Fruit fly (Drosophila melanogaster) whole organism, embryonic: Measurements from ENCODE around the gene par-6.
A peak's percentile ranks its signal among the peaks of the same experiment; 100 is the strongest.

Source experiments
- Aef1 ChIP-seq: fragments of 200-800 bp; sonication (Bioruptor generic); IDR thresholded peaks from 3 replicates; pipeline ENCODE4 v1.3.6; 2022; ENCODE audit warnings: missing biosample characterization, missing genetic modification characterization
- CG10431 ChIP-seq: fragments of 200-800 bp; sonication (Bioruptor generic); optimal IDR thresholded peaks from 3 replicates; lab custom pipeline; 2018; ENCODE audit warnings: missing biosample characterization, mild to moderate bottlenecking, missing genetic modification characterization
- CG10462 ChIP-seq: fragments of 200-800 bp; sonication (Bioruptor generic); optimal IDR thresholded peaks from 2 replicates; lab custom pipeline; 2016; ENCODE audit warnings: missing biosample characterization, missing genetic modification characterization
- CG11093 ChIP-seq: fragments of 200-800 bp; sonication (Bioruptor generic); IDR thresholded peaks from 3 replicates; pipeline ENCODE4 v1.3.6; 2022; ENCODE audit warnings: missing biosample characterization, missing genetic modification characterization
- CG11247 ChIP-seq: fragments of 200-800 bp; sonication (Bioruptor generic); IDR thresholded peaks from 2 replicates; pipeline ENCODE4 v1.3.6; 2022; ENCODE audit warnings: missing biosample characterization, missing genetic modification characterization
- CG11504 ChIP-seq: fragments of 200-800 bp; sonication (Bioruptor generic); optimal IDR thresholded peaks from 3 replicates; lab custom pipeline; 2019; ENCODE audit warnings: missing biosample characterization, mild to moderate bottlenecking, missing genetic modification characterization, moderate library complexity
- CG12659 ChIP-seq: fragments of 200-800 bp; sonication (Bioruptor generic); optimal IDR thresholded peaks from 3 replicates; lab custom pipeline; 2017; ENCODE audit warnings: mild to moderate bottlenecking, missing biosample characterization, missing genetic modification reagents, missing genetic modification characterization
- CG14667 ChIP-seq: fragments of 200-800 bp; sonication (Bioruptor generic); IDR thresholded peaks from 2 replicates; pipeline ENCODE4 v1.3.6; 2022; ENCODE audit warnings: missing biosample characterization, missing genetic modification characterization
- CG17802 ChIP-seq: fragments of 200-800 bp; sonication (Bioruptor generic); optimal IDR thresholded peaks from 2 replicates; lab custom pipeline; 2018; ENCODE audit warnings: missing biosample characterization, mild to moderate bottlenecking, missing genetic modification characterization, moderate library complexity
- CG2712 ChIP-seq: fragments of 200-800 bp; optimal IDR thresholded peaks from 3 replicates; lab custom pipeline; 2019; ENCODE audit warnings: missing biosample characterization, mild to moderate bottlenecking, missing genetic modification characterization, moderate library complexity
- CG3726 ChIP-seq: fragments of 200-800 bp; sonication (Bioruptor generic); IDR thresholded peaks from 3 replicates; pipeline ENCODE4, ENCODE4 v1.3.6; 2022; ENCODE audit warnings: missing biosample characterization, missing genetic modification characterization
- CG7839 ChIP-seq: fragments of 200-800 bp; sonication (Bioruptor generic); optimal IDR thresholded peaks from 3 replicates; lab custom pipeline; 2018; ENCODE audit warnings: missing biosample characterization, mild to moderate bottlenecking, missing genetic modification characterization, moderate library complexity
- CG7987 ChIP-seq: fragments of 200-800 bp; sonication (Bioruptor generic); optimal IDR thresholded peaks from 2 replicates; lab custom pipeline; 2018; ENCODE audit warnings: missing biosample characterization, mild to moderate bottlenecking, missing genetic modification characterization, moderate library complexity
- CG8388 ChIP-seq: fragments of 200-800 bp; sonication (Bioruptor generic); optimal IDR thresholded peaks from 2 replicates; lab custom pipeline; 2019; ENCODE audit warnings: missing biosample characterization, mild to moderate bottlenecking, missing genetic modification characterization, moderate library complexity
- CoRest ChIP-seq: fragments of 200-800 bp; sonication (Bioruptor generic); optimal IDR thresholded peaks from 3 replicates; lab custom pipeline; 2018; ENCODE audit warnings: missing biosample characterization, mild to moderate bottlenecking, missing genetic modification characterization, moderate library complexity
- Dp ChIP-seq: fragments of 200-800 bp; sonication (Bioruptor generic); optimal IDR thresholded peaks from 2 replicates; lab custom pipeline; 2018; ENCODE audit warnings: missing biosample characterization, mild to moderate bottlenecking, missing genetic modification characterization, moderate library complexity
- Drgx ChIP-seq: fragments of 200-800 bp; sonication (Bioruptor generic); IDR thresholded peaks from 2 replicates; pipeline ENCODE4 v1.3.6; 2022; ENCODE audit warnings: missing biosample characterization, missing genetic modification characterization
- Fer1 ChIP-seq: fragments of 200-800 bp; sonication (Bioruptor generic); optimal IDR thresholded peaks from 2 replicates; lab custom pipeline; 2017; ENCODE audit warnings: missing biosample characterization, mild to moderate bottlenecking, missing genetic modification characterization
- Gsc ChIP-seq: fragments of 200-800 bp; sonication (Bioruptor generic); IDR thresholded peaks from 2 replicates; pipeline ENCODE4 v1.3.6; 2022; ENCODE audit warnings: missing biosample characterization, missing genetic modification characterization
- Hand ChIP-seq: fragments of 200-800 bp; sonication (Bioruptor generic); optimal IDR thresholded peaks from 2 replicates; lab custom pipeline; 2017; ENCODE audit warnings: mild to moderate bottlenecking, missing biosample characterization, missing genetic modification reagents, missing genetic modification characterization
- Lim3 ChIP-seq: fragments of 200-800 bp; sonication (Bioruptor generic); IDR thresholded peaks from 2 replicates; pipeline ENCODE4 v1.3.6; 2022; ENCODE audit warnings: missing biosample characterization, missing genetic modification characterization
- Med ChIP-seq: fragments of 200-800 bp; sonication (Bioruptor generic); peaks from one replicate; lab custom pipeline; 2016; ENCODE audit warnings: missing biosample characterization, missing genetic modification characterization, mild to moderate bottlenecking, inconsistent platforms, moderate library complexity
- NFAT ChIP-seq: fragments of 200-800 bp; sonication (Bioruptor generic); IDR thresholded peaks from 2 replicates; pipeline ENCODE4 v1.3.6; 2022; ENCODE audit warnings: missing biosample characterization, missing genetic modification characterization
- Ravus ChIP-seq: fragments of 200-800 bp; sonication (Bioruptor generic); IDR thresholded peaks from 2 replicates; pipeline ENCODE4 v1.3.6; 2022; ENCODE audit warnings: missing biosample characterization, missing genetic modification characterization
- Sox100B ChIP-seq: fragments of 200-800 bp; sonication (Bioruptor generic); optimal IDR thresholded peaks from 3 replicates; lab custom pipeline; 2018; ENCODE audit warnings: missing biosample characterization, mild to moderate bottlenecking, missing genetic modification characterization
- Sox102F ChIP-seq: fragments of 200-800 bp; sonication (Bioruptor generic); optimal IDR thresholded peaks from 2 replicates; lab custom pipeline; 2018; ENCODE audit warnings: missing biosample characterization, mild to moderate bottlenecking, missing genetic modification characterization, moderate library complexity
- Spps ChIP-seq: fragments of 200-800 bp; sonication (Bioruptor generic); optimal IDR thresholded peaks from 2 replicates; lab custom pipeline; 2018; ENCODE audit warnings: missing biosample characterization, mild to moderate bottlenecking, missing genetic modification characterization
- btn ChIP-seq: fragments of 200-800 bp; sonication (Bioruptor generic); optimal IDR thresholded peaks from 2 replicates; lab custom pipeline; 2016; ENCODE audit warnings: missing biosample characterization, missing genetic modification characterization
- crol ChIP-seq: fragments of 200-800 bp; sonication (Bioruptor generic); IDR thresholded peaks from 2 replicates; pipeline ENCODE4 v1.3.6; 2022; ENCODE audit warnings: missing biosample characterization, missing genetic modification characterization
- crp ChIP-seq, 2 experiments: fragments of 200-800 bp; sonication (Bioruptor generic); optimal IDR thresholded peaks; 2 replicates in 1 of 2; 3 replicates in 1 of 2; lab custom pipeline; 2017; ENCODE audit warnings: missing biosample characterization in 2 of 2, missing genetic modification characterization in 2 of 2, mild to moderate bottlenecking in 1 of 2, moderate library complexity in 1 of 2
- dmrt99B ChIP-seq: fragments of 200-800 bp; sonication (Bioruptor generic); optimal IDR thresholded peaks from 2 replicates; lab custom pipeline; 2018; ENCODE audit warnings: missing biosample characterization, mild to moderate bottlenecking, missing genetic modification characterization, moderate library complexity
- fd102C ChIP-seq: fragments of 200-800 bp; sonication (Bioruptor generic); optimal IDR thresholded peaks from 2 replicates; lab custom pipeline; 2018; ENCODE audit warnings: missing biosample characterization, mild to moderate bottlenecking, missing genetic modification characterization, moderate library complexity
- gcm2 ChIP-seq: fragments of 200-800 bp; sonication (Bioruptor generic); optimal IDR thresholded peaks from 2 replicates; lab custom pipeline; 2016; ENCODE audit warnings: missing biosample characterization, missing genetic modification characterization
- gem ChIP-seq: fragments of 200-800 bp; sonication (Bioruptor generic); optimal IDR thresholded peaks from 2 replicates; lab custom pipeline; 2019; ENCODE audit warnings: missing biosample characterization, mild to moderate bottlenecking, missing genetic modification characterization, moderate library complexity
- kay ChIP-seq: fragments of 200-800 bp; sonication (Bioruptor generic); optimal IDR thresholded peaks from 2 replicates; lab custom pipeline; 2016; ENCODE audit warnings: missing biosample characterization, missing genetic modification characterization
- kni ChIP-seq: fragments of 200-800 bp; sonication (Bioruptor generic); optimal IDR thresholded peaks from 3 replicates; lab custom pipeline; 2017; ENCODE audit warnings: mild to moderate bottlenecking, missing biosample characterization, missing genetic modification reagents, missing genetic modification characterization
- lilli ChIP-seq: fragments of 200-800 bp; sonication (Bioruptor generic); optimal IDR thresholded peaks from 3 replicates; lab custom pipeline; 2016; ENCODE audit warnings: missing biosample characterization, missing genetic modification characterization
- oc ChIP-seq: fragments of 200-800 bp; sonication (Bioruptor generic); optimal IDR thresholded peaks from 2 replicates; lab custom pipeline; 2018; ENCODE audit warnings: missing biosample characterization, mild to moderate bottlenecking, missing genetic modification characterization, moderate library complexity
- pfk ChIP-seq: fragments of 200-800 bp; sonication (Bioruptor generic); optimal IDR thresholded peaks from 2 replicates; lab custom pipeline; 2018; ENCODE audit warnings: missing biosample characterization, mild to moderate bottlenecking, missing genetic modification characterization, moderate library complexity
- phol ChIP-seq: fragments of 200-800 bp; sonication (Bioruptor generic); optimal IDR thresholded peaks from 3 replicates; lab custom pipeline; 2018; ENCODE audit warnings: missing biosample characterization, mild to moderate bottlenecking, missing genetic modification characterization, moderate library complexity
- schlank ChIP-seq: fragments of 200-800 bp; sonication (Bioruptor generic); optimal IDR thresholded peaks from 2 replicates; lab custom pipeline; 2018; ENCODE audit warnings: missing biosample characterization, mild to moderate bottlenecking, missing genetic modification characterization
- sens ChIP-seq: fragments of 200-800 bp; sonication (Bioruptor generic); peaks from one replicate; lab custom pipeline; 2016; ENCODE audit warnings: missing biosample characterization, missing genetic modification characterization
- slbo ChIP-seq: fragments of 200-800 bp; sonication (Bioruptor generic); IDR thresholded peaks from 2 replicates; pipeline ENCODE4 v1.3.6; 2022; ENCODE audit warnings: missing biosample characterization, missing genetic modification characterization
- sob ChIP-seq: fragments of 200-800 bp; sonication (Bioruptor generic); IDR thresholded peaks from 2 replicates; pipeline ENCODE4 v1.3.6; 2022; ENCODE audit warnings: missing biosample characterization, missing genetic modification characterization
- sug ChIP-seq: fragments of 200-800 bp; optimal IDR thresholded peaks from 2 replicates; lab custom pipeline; 2019; ENCODE audit warnings: missing biosample characterization, mild to moderate bottlenecking, missing genetic modification characterization, moderate library complexity
- tna ChIP-seq: fragments of 200-800 bp; sonication (Bioruptor generic); IDR thresholded peaks from 2 replicates; pipeline ENCODE4 v1.3.6; 2022; ENCODE audit warnings: missing biosample characterization, missing genetic modification characterization; ENCODE audit not compliant: partially characterized antibody
- twi ChIP-seq: fragments of 200-800 bp; optimal IDR thresholded peaks from 2 replicates; lab custom pipeline; 2019; ENCODE audit warnings: missing biosample characterization, mild to moderate bottlenecking, missing genetic modification characterization, moderate library complexity

Gene par-6

DNA sequence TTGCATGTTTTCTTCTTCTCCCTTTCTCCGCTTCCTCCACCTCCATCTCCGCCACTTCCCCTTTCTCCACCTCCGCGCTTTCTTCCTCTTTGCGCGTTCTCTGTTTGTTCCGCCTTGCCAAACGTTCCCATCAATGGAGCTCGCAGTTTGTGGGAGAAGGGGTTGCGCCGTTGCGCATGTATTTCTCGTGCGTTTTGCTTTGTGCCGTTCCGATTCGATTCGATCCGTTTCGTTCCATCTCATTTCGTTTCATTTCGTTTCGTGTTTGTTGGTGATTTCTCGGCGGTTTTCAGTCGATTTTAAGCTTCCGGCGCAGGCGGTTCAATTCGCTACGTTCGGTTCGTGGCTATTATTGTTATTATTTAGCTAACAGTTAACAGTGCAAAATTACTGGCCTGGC lies 19.8 kb downstream of the par-6 start (continued):
- TF ChIP-seq CG7839 (tag; lab: Kevin White, UChicago), result peak; percentile 19
- no peak for TF ChIP-seq CG10431 (GFP tag; lab: Kevin White, UChicago)
- TF ChIP-seq Hand, result no peak
- TF ChIP-seq sob (GFP tag; lab: Robert Waterston, UW), result 0 out of 2 replicates have a peak, but pooled peaks have one; percentile 8
- TF ChIP-seq kay (GFP tag; lab: Kevin White, UChicago), result no peak

DNA sequence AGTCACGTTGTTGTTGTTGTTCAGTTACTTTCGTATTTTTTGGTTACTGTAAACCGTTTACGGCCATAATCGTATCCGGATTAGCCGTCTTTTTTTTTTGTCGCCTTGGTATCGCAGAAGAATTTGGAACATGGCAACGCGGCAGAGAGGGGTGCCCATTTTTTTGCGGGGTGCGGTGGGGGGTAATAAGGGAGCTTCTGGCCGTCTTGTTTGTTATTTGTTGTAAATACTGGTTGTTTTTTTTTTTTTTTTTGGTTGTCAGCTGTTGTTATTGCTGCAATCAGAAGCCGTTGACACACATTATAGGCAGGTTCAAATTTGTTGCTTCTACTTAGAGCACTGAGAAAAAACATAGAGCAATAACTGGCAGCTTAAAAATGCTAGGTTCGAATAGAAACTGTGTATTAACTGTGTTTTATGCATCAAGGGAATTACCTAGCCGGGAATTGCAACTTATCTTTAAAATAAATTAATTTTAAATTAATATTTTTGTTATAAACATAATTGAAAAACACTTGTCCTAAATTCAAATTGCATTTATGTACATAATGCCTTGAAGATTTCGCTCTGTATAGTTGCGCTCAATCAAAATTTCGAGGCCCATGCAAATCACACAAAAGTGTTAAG lies 21.2 kb downstream of the par-6 start:
- TF ChIP-seq Dp (GFP tag; lab: Kevin White, UChicago), result no peak
- TF ChIP-seq CG11504, result peak; percentile 1
- TF ChIP-seq gem, result peak; percentile 33
- no peak for TF ChIP-seq twi (tag; lab: Kevin White, UChicago)
- peak; percentile 3 for TF ChIP-seq Sox102F (GFP tag; lab: Kevin White, UChicago)
- no peak for TF ChIP-seq CG11247 (GFP tag; lab: Robert Waterston, UW)
- TF ChIP-seq Gsc (GFP tag; lab: Robert Waterston, UW), result no peak
- no peak for TF ChIP-seq CG3726
- peak; percentile 11 for TF ChIP-seq dmrt99B (tag; lab: Kevin White, UChicago)
- peak; percentile 8 for TF ChIP-seq kni
- TF ChIP-seq CoRest (tag; lab: Kevin White, UChicago), result no peak
- TF ChIP-seq CG2712 (tag; lab: Kevin White, UChicago), result peak; percentile 5
- TF ChIP-seq oc (tag; lab: Kevin White, UChicago), result peak; percentile 67
- TF ChIP-seq btn (GFP tag; lab: Kevin White, UChicago), result no peak
- no peak for TF ChIP-seq Lim3
- TF ChIP-seq crol (GFP tag; lab: Robert Waterston, UW), result peak; percentile 51
- TF ChIP-seq sens (GFP tag; lab: Kevin White, UChicago), result peak; percentile 54
- TF ChIP-seq Med (GFP tag; lab: Kevin White, UChicago), result peak; percentile 22
- peak; percentile 50 for TF ChIP-seq Drgx (GFP tag; lab: Robert Waterston, UW)
- no peak for TF ChIP-seq slbo
- TF ChIP-seq CG7987 (GFP tag; lab: Kevin White, UChicago), result no peak
- no peak for TF ChIP-seq fd102C (GFP tag; lab: Kevin White, UChicago)
- peak; percentile 1 for TF ChIP-seq phol (tag; lab: Kevin White, UChicago)

- TF ChIP-seq CG12659 (GFP tag; lab: Kevin White, UChicago) (no peak), Fer1 (GFP tag; lab: Kevin White, UChicago) (no peak), Sox100B (GFP tag; lab: Kevin White, UChicago) (no peak), sug (tag; lab: Kevin White, UChicago) (no peak), tna (GFP tag; lab: Robert Waterston, UW) (no peak), lilli (GFP tag; lab: Kevin White, UChicago) (no peak), Ravus (GFP tag; lab: Robert Waterston, UW) (no peak), CG17802 (tag; lab: Kevin White, UChicago) (no peak), schlank (tag; lab: Kevin White, UChicago) (no peak), gcm2 (GFP tag; lab: Kevin White, UChicago) (no peak), CG8388 (GFP tag; lab: Kevin White, UChicago) (peak; percentile 77), crol (GFP tag; lab: Robert Waterston, UW) (peak; percentile 89), CG14667 (GFP tag; lab: Robert Waterston, UW) (no peak), Spps (no peak), CG11247 (GFP tag; lab: Robert Waterston, UW) (no peak), sens (GFP tag; lab: Kevin White, UChicago) (peak; percentile 15), Aef1 (GFP tag; lab: Robert Waterston, UW) (no peak), crp (GFP tag; optimal IDR thresholded peaks at IDR 0.05; lab: Kevin White, UChicago) (peak in 1 of 2 experiments; percentile 36), CG10462 (GFP tag; lab: Kevin White, UChicago) (no peak), NFAT (no peak), CG11093 (GFP tag; lab: Robert Waterston, UW) (no peak), pfk (GFP tag; lab: Kevin White, UChicago) (peak; percentile 53)
These were observed 22.9 kb downstream of the par-6 start for dm6 chrX:17725937-17726489.
